Worm (Caenorhabditis elegans) whole organism, L4 larva: ENCODE data around the gene msp-142.

Experiments used
- ama-1 ChIP-seq: fragments of 150-350 bp; optimal IDR thresholded peaks from 2 replicates; lab custom pipeline; 2014; ENCODE audit warnings: inconsistent platforms, mixed read lengths
- arid-1 ChIP-seq: fragments of 200-800 bp; sonication (Bioruptor generic); conservative IDR thresholded peaks from 2 replicates; pipeline ENCODE4 v1.3.6; 2022; ENCODE audit warnings: missing genetic modification reagents, missing genetic modification characterization, missing compliant biosample characterization
- lim-7 ChIP-seq: fragments of 200-800 bp; sonication (Bioruptor generic); IDR thresholded peaks from 2 replicates; pipeline ENCODE4 v1.3.6; 2022; ENCODE audit warnings: missing genetic modification characterization, missing compliant biosample characterization
- pqm-1 ChIP-seq: sonication (generic microtip); optimal IDR thresholded peaks from 2 replicates; lab custom pipeline; 2017; ENCODE audit warnings: missing biosample characterization, missing genetic modification characterization
- sdz-12 ChIP-seq: fragments of 200-800 bp; sonication (Bioruptor generic); optimal IDR thresholded peaks from 2 replicates; lab custom pipeline; 2018; ENCODE audit warnings: mild to moderate bottlenecking, missing genetic modification characterization, missing compliant biosample characterization
- ztf-11 ChIP-seq: fragments of 150-350 bp; optimal IDR thresholded peaks from 2 replicates; lab custom pipeline; 2014; ENCODE audit warnings: missing biosample characterization, missing genetic modification characterization

- no peak for TF ChIP-seq lim-7 (GFP tag; lab: Robert Waterston, UW)
- no peak for TF ChIP-seq arid-1 (GFP tag; lab: Robert Waterston, UW)
- TF ChIP-seq sdz-12 (GFP tag; lab: Kevin White, UChicago) = no peak
- no peak for TF ChIP-seq ama-1 (lab: Kevin White, UChicago)
- no peak for TF ChIP-seq ztf-11
- TF ChIP-seq pqm-1 (tag; lab: Kevin White, UChicago) = no peak
Observed at ce11 chrII:5799553-5799952, 1.8 kb downstream of the msp-142 start, which contains the start of gene K05F1.8.
